Worm (Caenorhabditis elegans): ENCODE results near the gene C02E7.8.

ce11 chrV:4963606-4964005 is 43.0 kb upstream of the C02E7.8 start:
- TF ChIP-seq egl-27 (tag; optimal IDR thresholded peaks at IDR 0.05) (no peak), dsc-1 (tag; optimal IDR thresholded peaks at IDR 0.05) (no peak), unc-30 (tag; optimal IDR thresholded peaks at IDR 0.05) (no peak), mdl-1 (tag; optimal IDR thresholded peaks at IDR 0.05) (no peak), unc-130 (tag; optimal IDR thresholded peaks at IDR 0.05) (no peak)
